Worm (Caenorhabditis elegans) whole organism, young adult: ENCODE measurements around the gene K06B4.15.

Source experiments
- B0019.2 ChIP-seq: fragments of 200-800 bp; sonication (Bioruptor generic); conservative IDR thresholded peaks from 2 replicates; pipeline ENCODE4 v1.3.6; 2022; ENCODE audit warnings: missing genetic modification reagents, missing genetic modification characterization, missing compliant biosample characterization
- B0035.1 ChIP-seq: sonication (generic microtip); optimal IDR thresholded peaks from 2 replicates; lab custom pipeline; 2016; ENCODE audit warnings: missing genetic modification characterization, mild to moderate bottlenecking, missing compliant biosample characterization, missing genotype, missing genetic modification reagents
- C06A6.2 ChIP-seq: fragments of 200-800 bp; sonication (Bioruptor generic); conservative IDR thresholded peaks from 2 replicates; pipeline ENCODE4 v1.3.6; 2022; ENCODE audit warnings: missing genetic modification characterization, missing compliant biosample characterization
- F22D6.2 ChIP-seq: sonication (generic microtip); optimal IDR thresholded peaks from 2 replicates; lab custom pipeline; 2016; ENCODE audit warnings: mild to moderate bottlenecking, missing genetic modification characterization, missing compliant biosample characterization
- Y53F4B.3 ChIP-seq: fragments of 200-800 bp; sonication (Bioruptor generic); IDR thresholded peaks from 2 replicates; pipeline ENCODE4 v1.3.6; 2022; ENCODE audit warnings: missing genetic modification reagents, missing genetic modification characterization, missing compliant biosample characterization
- ZK185.1 ChIP-seq: sonication (generic microtip); optimal IDR thresholded peaks from 2 replicates; lab custom pipeline; 2016; ENCODE audit warnings: mild to moderate bottlenecking, missing genetic modification characterization, missing compliant biosample characterization; ENCODE audit not compliant: poor library complexity, severe bottlenecking
- ama-1 ChIP-seq, 3 experiments: fragments of 150-350 bp in 1 of 3; sonication (generic microtip) in 2 of 3; optimal IDR thresholded peaks; 2 replicates each; lab custom pipeline; 2014 to 2018; ENCODE audit warnings: missing biosample characterization in 2 of 3, missing genetic modification characterization in 2 of 3, missing genetic modification reagents in 2 of 3
- bed-1 ChIP-seq: fragments of 200-800 bp; sonication (Bioruptor generic); IDR thresholded peaks from 2 replicates; pipeline ENCODE4 v1.3.6; 2022; ENCODE audit warnings: missing genetic modification reagents, missing genetic modification characterization, missing compliant biosample characterization
- bed-2 ChIP-seq: fragments of 200-800 bp; sonication (Bioruptor generic); IDR thresholded peaks from 2 replicates; pipeline ENCODE4 v1.3.6; 2022; ENCODE audit warnings: missing genetic modification reagents, missing genetic modification characterization, missing compliant biosample characterization
- cebp-1 ChIP-seq, 2 experiments: fragments of 200-800 bp in 1 of 2; sonication (Bioruptor generic) in 1 of 2; sonication (generic microtip) in 1 of 2; IDR thresholded peaks in 1 of 2; optimal IDR thresholded peaks in 1 of 2; 2 replicates each; pipeline versions ENCODE4 v1.3.6 to Lab custom; 2017 to 2022; ENCODE audit warnings: missing compliant biosample characterization in 2 of 2, missing genetic modification characterization in 2 of 2, mild to moderate bottlenecking in 1 of 2, missing genetic modification reagents in 1 of 2, moderate library complexity in 1 of 2
- cebp-2 ChIP-seq: fragments of 200-800 bp; sonication (Bioruptor generic); IDR thresholded peaks from 2 replicates; pipeline ENCODE4 v1.3.6; 2022; ENCODE audit warnings: missing genetic modification characterization, missing compliant biosample characterization
- ceh-40 ChIP-seq: fragments of 200-800 bp; sonication (Bioruptor generic); IDR thresholded peaks from 2 replicates; pipeline ENCODE4 v1.3.6; 2022; ENCODE audit warnings: missing genetic modification characterization, missing compliant biosample characterization
- ceh-91 ChIP-seq: fragments of 200-800 bp; sonication (Bioruptor generic); IDR thresholded peaks from 2 replicates; pipeline ENCODE4 v1.3.6; 2022; ENCODE audit warnings: missing genetic modification reagents, missing genetic modification characterization, missing compliant biosample characterization
- dox-1 ChIP-seq: fragments of 200-800 bp; sonication (Bioruptor generic); IDR thresholded peaks from 2 replicates; pipeline ENCODE4 v1.3.6; 2022; ENCODE audit warnings: missing genetic modification reagents, missing genetic modification characterization, missing compliant biosample characterization
- egrh-3 ChIP-seq: fragments of 200-800 bp; sonication (Bioruptor generic); IDR thresholded peaks from 2 replicates; pipeline ENCODE4 v1.3.6; 2022; ENCODE audit warnings: missing genetic modification reagents, missing genetic modification characterization, missing compliant biosample characterization
- ets-4 ChIP-seq: fragments of 200-800 bp; sonication (Bioruptor generic); optimal IDR thresholded peaks from 2 replicates; lab custom pipeline; 2018; ENCODE audit warnings: mild to moderate bottlenecking, missing genetic modification characterization, missing compliant biosample characterization
- hmg-1.2 ChIP-seq: fragments of 200-800 bp; sonication (Bioruptor generic); IDR thresholded peaks from 2 replicates; pipeline ENCODE4 v1.3.6; 2022; ENCODE audit warnings: missing genetic modification reagents, missing genetic modification characterization, missing compliant biosample characterization
- hsf-1 ChIP-seq: fragments of 200-800 bp; sonication (Bioruptor generic); IDR thresholded peaks from 2 replicates; pipeline ENCODE4 v1.3.6; 2022; ENCODE audit warnings: missing genetic modification reagents, missing genetic modification characterization, missing compliant biosample characterization
- let-526 ChIP-seq: fragments of 200-800 bp; sonication (Bioruptor generic); IDR thresholded peaks from 2 replicates; pipeline ENCODE4 v1.3.6; 2022; ENCODE audit warnings: missing genetic modification reagents, missing genetic modification characterization, missing compliant biosample characterization
- lin-54 ChIP-seq: fragments of 200-800 bp; sonication (Bioruptor generic); optimal IDR thresholded peaks from 2 replicates; lab custom pipeline; 2018; ENCODE audit warnings: mild to moderate bottlenecking, missing genetic modification characterization, missing compliant biosample characterization
- lir-1 ChIP-seq: fragments of 200-800 bp; sonication (Bioruptor generic); conservative IDR thresholded peaks from 2 replicates; pipeline ENCODE4 v1.3.6; 2022; ENCODE audit warnings: missing genetic modification reagents, missing genetic modification characterization, missing compliant biosample characterization
- lsy-27 ChIP-seq: sonication (generic microtip); optimal IDR thresholded peaks from 2 replicates; lab custom pipeline; 2017; ENCODE audit warnings: missing genetic modification characterization, mild to moderate bottlenecking, missing compliant biosample characterization, antibody characterized with exemption, missing genotype, borderline replicate concordance; ENCODE audit not compliant: insufficient read depth
- madf-10 ChIP-seq: sonication (generic microtip); optimal IDR thresholded peaks from 2 replicates; lab custom pipeline; 2016; ENCODE audit warnings: mild to moderate bottlenecking, missing genetic modification characterization, missing compliant biosample characterization
- mcd-1 ChIP-seq: fragments of 200-800 bp; sonication (Bioruptor generic); IDR thresholded peaks from 2 replicates; pipeline ENCODE4 v1.3.6; 2022; ENCODE audit warnings: missing genetic modification reagents, missing genetic modification characterization, missing compliant biosample characterization
- mel-28 ChIP-seq: sonication (generic microtip); optimal IDR thresholded peaks from 2 replicates; lab custom pipeline; 2016; ENCODE audit warnings: borderline replicate concordance, mild to moderate bottlenecking, missing genetic modification characterization, missing compliant biosample characterization
- nfya-2 ChIP-seq: fragments of 200-800 bp; sonication (Bioruptor generic); IDR thresholded peaks from 2 replicates; pipeline ENCODE4 v1.3.6; 2022; ENCODE audit warnings: missing genetic modification reagents, missing genetic modification characterization, missing compliant biosample characterization
- nfyb-1 ChIP-seq: fragments of 200-800 bp; sonication (Bioruptor generic); IDR thresholded peaks from 2 replicates; pipeline ENCODE4 v1.3.6; 2022; ENCODE audit warnings: missing genetic modification reagents, missing genetic modification characterization, missing compliant biosample characterization
- nhr-80 ChIP-seq: sonication (generic microtip); optimal IDR thresholded peaks from 2 replicates; lab custom pipeline; 2016; ENCODE audit warnings: missing genetic modification characterization, missing compliant biosample characterization
- pha-4 ChIP-seq: fragments of 150-350 bp; sonication (generic microtip); optimal IDR thresholded peaks from 2 replicates; lab custom pipeline; 2014; ENCODE audit warnings: missing biosample characterization, missing genetic modification reagents, missing genetic modification characterization
- repo-1 ChIP-seq: sonication (generic microtip); optimal IDR thresholded peaks from 2 replicates; lab custom pipeline; 2017; ENCODE audit warnings: mild to moderate bottlenecking, missing genetic modification characterization, missing compliant biosample characterization
- sea-2 ChIP-seq: fragments of 200-800 bp; sonication (Bioruptor generic); IDR thresholded peaks from 2 replicates; pipeline ENCODE4 v1.3.6; 2022; ENCODE audit warnings: missing genetic modification characterization, missing compliant biosample characterization
- snpc-3.4 ChIP-seq: sonication (generic microtip); optimal IDR thresholded peaks from 2 replicates; lab custom pipeline; 2017; ENCODE audit warnings: missing genetic modification characterization, mild to moderate bottlenecking, missing compliant biosample characterization, antibody characterized with exemption, moderate library complexity, missing genotype, missing genetic modification reagents
- tlf-1 ChIP-seq: fragments of 200-800 bp; sonication (Bioruptor generic); optimal IDR thresholded peaks from 2 replicates; lab custom pipeline; 2018; ENCODE audit warnings: mild to moderate bottlenecking, missing genetic modification characterization, missing compliant biosample characterization
- unc-62 ChIP-seq: fragments of 150-350 bp; optimal IDR thresholded peaks from 2 replicates; lab custom pipeline; 2014; ENCODE audit warnings: missing biosample characterization, missing genetic modification reagents, missing genetic modification characterization
- zfh-2 ChIP-seq: fragments of 200-800 bp; sonication (Bioruptor generic); conservative IDR thresholded peaks from 2 replicates; pipeline ENCODE4 v1.3.6; 2022; ENCODE audit warnings: missing genetic modification reagents, missing genetic modification characterization, missing compliant biosample characterization
- ztf-25 ChIP-seq: fragments of 200-800 bp; sonication (Bioruptor generic); IDR thresholded peaks from 2 replicates; pipeline ENCODE4 v1.3.6; 2022; ENCODE audit warnings: missing genetic modification reagents, missing genetic modification characterization, missing compliant biosample characterization
- ztf-6 ChIP-seq: fragments of 200-800 bp; sonication (Bioruptor generic); IDR thresholded peaks from 2 replicates; pipeline ENCODE4 v1.3.6; 2022; ENCODE audit warnings: missing genetic modification reagents, missing genetic modification characterization, missing compliant biosample characterization

Gene K06B4.15

DNA sequence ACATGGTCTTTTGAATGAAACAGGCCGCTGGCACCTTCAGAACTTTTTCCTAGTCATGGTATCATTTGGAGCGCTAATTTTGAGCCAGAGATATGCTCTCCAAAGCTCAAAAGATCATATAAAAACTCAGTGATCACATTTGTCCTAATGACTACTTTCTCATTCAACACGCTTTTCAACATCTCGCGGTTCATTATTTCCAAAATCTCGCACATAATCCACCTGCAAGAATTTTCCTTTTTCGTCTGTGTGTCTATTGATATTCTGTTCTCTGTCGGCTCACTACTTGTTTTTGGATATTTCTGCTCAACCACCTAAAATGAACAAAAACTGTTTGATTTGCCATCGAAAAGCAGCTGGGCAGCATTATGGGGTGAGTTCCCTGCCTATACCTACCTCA is 3.5 kb downstream of the K06B4.15 start, which contains the start of gene nhr-51:
TSS of gene nhr-51 (plus strand) at position 301 of the 400 bp plus-strand sequence.
- TF ChIP-seq nfya-2 (GFP tag; lab: Robert Waterston, UW) (no peak), mel-28 (no peak), C06A6.2 (GFP tag; lab: Robert Waterston, UW) (no peak), unc-62 (GFP tag; lab: Kevin White, UChicago) (no peak), ZK185.1 (tag; lab: Kevin White, UChicago) (no peak), cebp-2 (no peak), hsf-1 (GFP tag; lab: Robert Waterston, UW) (no peak), sea-2 (no peak), repo-1 (tag; lab: Kevin White, UChicago) (no peak), Y53F4B.3 (GFP tag; lab: Robert Waterston, UW) (no peak), ama-1 (optimal IDR thresholded peaks at IDR 0.05; lab: Kevin White, UChicago) (no peak), ama-1 (GFP tag; optimal IDR thresholded peaks at IDR 0.05; lab: Kevin White, UChicago) (no peak), tlf-1 (GFP tag; lab: Kevin White, UChicago) (no peak), cebp-1 (GFP tag; IDR thresholded peaks at IDR 0.05; lab: Robert Waterston, UW) (no peak), cebp-1 (tag; optimal IDR thresholded peaks at IDR 0.05; lab: Kevin White, UChicago) (no peak), B0019.2 (GFP tag; lab: Robert Waterston, UW) (no peak), madf-10 (tag; lab: Kevin White, UChicago) (no peak), pha-4 (tag; lab: Kevin White, UChicago) (no peak), ztf-6 (GFP tag; lab: Robert Waterston, UW) (no peak), let-526 (GFP tag; lab: Robert Waterston, UW) (no peak), ceh-91 (GFP tag; lab: Robert Waterston, UW) (no peak), snpc-3.4 (tag; lab: Kevin White, UChicago) (no peak)

DNA sequence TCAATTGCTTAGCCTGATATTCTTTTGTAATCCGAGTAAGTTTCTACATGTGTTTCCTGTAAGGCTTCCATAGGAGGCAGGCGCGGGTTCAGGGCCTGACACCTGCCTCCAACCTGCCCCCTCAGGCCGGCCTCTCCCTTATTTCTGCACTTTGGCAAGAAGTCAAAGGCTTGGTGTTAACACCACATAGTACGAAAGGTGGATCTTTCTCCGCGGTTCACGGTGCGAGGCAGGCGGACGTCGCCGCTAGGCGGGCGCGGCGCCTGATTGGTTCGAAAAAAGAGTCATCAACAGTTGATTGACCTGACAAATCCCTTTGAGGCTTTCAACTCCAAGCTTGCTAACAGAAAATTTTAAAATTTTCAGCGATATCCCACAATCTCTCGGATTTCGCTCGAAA is 4.7 kb downstream of the K06B4.15 start:
- TF ChIP-seq bed-1 (GFP tag; lab: Robert Waterston, UW) (0 out of 2 replicates have a peak, but pooled peaks have one; percentile 71), ets-4 (no peak), F22D6.2 (tag; lab: Kevin White, UChicago) (no peak), zfh-2 (peak; percentile 72)

ce11 chrV:15677222-15677621 is 7.0 kb downstream of the K06B4.15 start, which contains the start of gene nhr-52:
Gene nhr-52 (plus strand): TSS chrV:15677522.
- TF ChIP-seq ceh-40 (GFP tag; lab: Robert Waterston, UW) (no peak), bed-2 (GFP tag; lab: Robert Waterston, UW) (no peak), ztf-25 (GFP tag; lab: Robert Waterston, UW) (no peak), nfyb-1 (no peak), ceh-91 (GFP tag; lab: Robert Waterston, UW) (no peak)
- TF ChIP-seq, all 124 proteins: peak for 0

DNA sequence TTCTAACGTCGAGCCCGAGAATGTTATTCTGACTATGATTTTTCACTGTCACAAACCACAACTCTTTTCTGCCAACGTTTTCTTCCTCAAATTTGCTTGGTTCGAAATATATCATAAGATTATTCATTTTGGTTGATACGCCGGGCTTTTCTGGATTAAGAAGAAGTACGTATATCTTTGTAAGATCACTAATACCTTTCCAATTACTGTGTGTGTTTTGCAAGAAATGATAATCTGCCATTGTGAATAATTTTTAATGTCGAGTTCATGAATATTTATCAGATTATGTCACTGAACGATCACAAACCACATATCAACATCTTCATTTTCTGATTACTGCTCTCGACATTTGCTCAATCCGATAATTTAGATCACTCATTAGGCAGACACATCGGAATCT is 15.4 kb downstream of the K06B4.15 start, which contains the start of gene nhr-196:
TSS of gene nhr-196 (plus strand) at position 118 of the 400 bp plus-strand sequence.
- TF ChIP-seq dox-1 (GFP tag; lab: Robert Waterston, UW), result no peak
- no peak for TF ChIP-seq hmg-1.2
- TF ChIP-seq mcd-1 (GFP tag; lab: Robert Waterston, UW), result no peak
- TF ChIP-seq nhr-80 (tag; lab: Kevin White, UChicago), result no peak
- TF ChIP-seq lir-1 (GFP tag; lab: Robert Waterston, UW), result no peak
- no peak for TF ChIP-seq egrh-3 (GFP tag; lab: Robert Waterston, UW)
- no peak for TF ChIP-seq bed-1 (GFP tag; lab: Robert Waterston, UW)
- TF ChIP-seq ztf-6 (GFP tag; lab: Robert Waterston, UW), result no peak
- TF ChIP-seq lsy-27 (tag; lab: Kevin White, UChicago), result no peak
- no peak for TF ChIP-seq B0019.2 (GFP tag; lab: Robert Waterston, UW)
- no peak for TF ChIP-seq B0035.1 (tag; lab: Kevin White, UChicago)
- no peak for TF ChIP-seq lin-54 (GFP tag; lab: Kevin White, UChicago)
